Worm (Caenorhabditis elegans): ENCODE data around the gene F59C12.4.

DNA sequence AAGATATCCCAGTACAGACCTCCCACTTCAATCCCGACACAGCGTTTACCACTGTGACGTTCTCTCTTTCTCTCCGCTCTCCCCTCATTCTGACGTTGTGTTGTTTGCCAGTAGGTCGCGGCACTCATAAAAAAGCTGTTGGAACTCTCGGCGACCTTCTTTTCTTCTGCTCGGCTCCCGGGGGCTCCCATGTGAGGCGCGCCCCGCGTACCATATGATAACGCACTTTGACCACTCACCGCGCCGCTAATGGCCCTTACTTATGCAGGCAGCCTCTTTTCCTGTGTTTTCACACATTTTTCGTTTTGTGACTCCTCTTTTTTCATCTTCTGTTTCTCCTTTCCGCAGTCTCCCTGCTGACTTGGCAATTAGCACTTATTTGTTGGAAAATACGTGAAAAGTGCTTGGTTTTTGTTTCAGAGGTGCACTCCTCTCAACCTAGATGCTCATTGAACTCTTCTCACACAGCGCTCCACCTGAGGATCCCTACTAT lies 23.1 kb downstream of the F59C12.4 start, which contains the start of gene ser-1:
- no peak for TF ChIP-seq tbx-2 (tag; optimal IDR thresholded peaks at IDR 0.05)
- TF ChIP-seq unc-42 (tag; optimal IDR thresholded peaks at IDR 0.05): no peak
- TF ChIP-seq hlh-13 (GFP tag; optimal IDR thresholded peaks at IDR 0.05): no peak
- TF ChIP-seq ceh-9 (tag; optimal IDR thresholded peaks at IDR 0.05): no peak
- TF ChIP-seq gmeb-2 (tag; optimal IDR thresholded peaks at IDR 0.05): no peak
- TF ChIP-seq fkh-10 (GFP tag; optimal IDR thresholded peaks at IDR 0.05): no peak
- no peak for TF ChIP-seq unc-86 (tag; optimal IDR thresholded peaks at IDR 0.05)
- no peak for TF ChIP-seq nfya-1 (tag; optimal IDR thresholded peaks at IDR 0.05)
- TF ChIP-seq pha-4 (tag; optimal IDR thresholded peaks at IDR 0.05): no peak
- no peak for TF ChIP-seq ahr-1 (tag; optimal IDR thresholded peaks at IDR 0.05)
